Fruit fly (Drosophila melanogaster): ENCODE results near the gene CG18249.
A peak's percentile ranks its signal among the peaks of the same experiment; 100 is the strongest.

Gene CG18249

DNA sequence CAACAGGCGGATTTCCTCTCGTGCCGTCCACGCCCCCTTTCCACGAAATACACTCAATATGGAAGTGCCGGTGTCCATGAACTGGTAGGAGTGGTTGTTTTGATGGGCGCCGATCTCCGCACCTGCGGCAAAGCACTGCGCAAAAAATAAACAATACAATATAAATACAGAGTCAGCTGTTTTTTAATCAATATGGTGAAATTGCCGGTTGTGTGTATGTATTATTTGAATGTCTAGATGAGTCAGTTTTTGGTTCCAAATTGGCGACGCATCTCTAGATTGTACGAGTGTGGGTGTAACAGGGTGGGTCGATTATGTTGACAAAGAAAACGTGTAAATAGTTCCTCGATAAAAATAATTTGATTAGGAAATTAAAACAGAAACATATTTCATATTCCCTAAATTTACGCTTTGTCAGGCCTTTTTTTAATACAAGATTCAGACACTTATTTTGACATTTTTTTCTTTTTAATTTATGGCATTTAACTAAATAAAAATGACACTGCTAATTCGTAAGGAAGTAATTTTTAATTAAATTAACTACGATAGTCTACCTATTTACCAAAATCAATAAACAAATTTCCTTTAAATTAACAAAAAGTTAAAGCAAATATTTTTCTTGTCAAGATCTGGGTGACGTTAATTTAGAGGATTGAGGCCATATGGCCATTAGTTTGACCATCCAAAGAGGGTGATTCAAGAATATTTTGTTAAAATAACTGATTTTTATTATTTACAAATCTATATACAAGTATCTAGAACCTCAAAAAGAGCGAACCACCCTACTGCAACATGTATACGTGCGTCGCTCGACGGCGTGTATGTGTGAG, 19.7 kb downstream of the CG18249 start (continued):
- TF ChIP-seq CG1233 (GFP tag; optimal IDR thresholded peaks at IDR 0.05) (peak; percentile 93), CG11696 (GFP tag; IDR thresholded peaks at IDR 0.05) (peak; percentile 25; the same call in 1 of the 2 replicates), ash1 (GFP tag; optimal IDR thresholded peaks at IDR 0.05) (no peak), Atf6 (GFP tag; IDR thresholded peaks at IDR 0.05) (peak; percentile 82), Antp (GFP tag; optimal IDR thresholded peaks at IDR 0.05) (peak; percentile 14), Deaf1 (tag; optimal IDR thresholded peaks at IDR 0.05) (peak; percentile 73), Gug (GFP tag; IDR thresholded peaks at IDR 0.05) (peak; percentile 18; the same call in 2 of the 4 replicates), vnd (GFP tag; IDR thresholded peaks at IDR 0.05; ENCODE audit: partially characterized antibody) (no peak), CG3065 (GFP tag; optimal IDR thresholded peaks at IDR 0.05) (no peak), CG5180 (GFP tag; optimal IDR thresholded peaks at IDR 0.05) (peak; percentile 84), al (GFP tag; IDR thresholded peaks at IDR 0.05) (peak; percentile 66), Sin3A (optimal IDR thresholded peaks at IDR 0.05) (no peak), CG12391 (tag; optimal IDR thresholded peaks at IDR 0.05) (peak; percentile 94), trh (GFP tag; optimal IDR thresholded peaks at IDR 0.05) (peak; percentile 54), CG2129 (GFP tag; IDR thresholded peaks at IDR 0.05; ENCODE audit: partially characterized antibody) (no peak), CG13424 (tag; optimal IDR thresholded peaks at IDR 0.05) (peak; percentile 94), ems (GFP tag; optimal IDR thresholded peaks at IDR 0.05) (peak; percentile 52), Kr (GFP tag; optimal IDR thresholded peaks at IDR 0.05) (no peak), CG10321 (GFP tag; IDR thresholded peaks at IDR 0.05) (no peak), Awh (GFP tag; IDR thresholded peaks at IDR 0.05) (peak; percentile 48), CG3847 (GFP tag; IDR thresholded peaks at IDR 0.05) (peak; percentile 78; the same call in 1 of the 2 replicates), fd3F (GFP tag; optimal IDR thresholded peaks at IDR 0.05) (peak; percentile 83), CG15601 (tag; optimal IDR thresholded peaks at IDR 0.05) (peak; percentile 86), CoRest (tag; optimal IDR thresholded peaks at IDR 0.05) (peak; percentile 97), MTF-1 (GFP tag; optimal IDR thresholded peaks at IDR 0.05; ENCODE audit: borderline replicate concordance) (peak; percentile 65), CG12104 (GFP tag; optimal IDR thresholded peaks at IDR 0.05) (peak; percentile 96), dmrt99B (tag; optimal IDR thresholded peaks at IDR 0.05) (peak; percentile 92), Atf-2 (GFP tag; optimal IDR thresholded peaks at IDR 0.05) (peak; percentile 72), CG4617 (GFP tag; optimal IDR thresholded peaks at IDR 0.05; ENCODE audit: borderline replicate concordance) (no peak), CG7556 (GFP tag; optimal IDR thresholded peaks at IDR 0.05) (peak; percentile 98), sna (GFP tag; IDR thresholded peaks at IDR 0.05; ENCODE audit: partially characterized antibody) (no peak), tna (GFP tag; IDR thresholded peaks at IDR 0.05; ENCODE audit: partially characterized antibody) (no peak), Chrac-16 (GFP tag; optimal IDR thresholded peaks at IDR 0.05) (peak; percentile 78), ac (GFP tag; optimal IDR thresholded peaks at IDR 0.05) (peak; percentile 50), Med (GFP tag) (peak; percentile 88), pan (optimal IDR thresholded peaks at IDR 0.05) (no peak), pan (GFP tag; optimal IDR thresholded peaks at IDR 0.05 in 1 of 2, IDR thresholded peaks at IDR 0.05 in 1 of 2) (peak in 1 of 2 experiments; percentile 73), CG7271 (tag; optimal IDR thresholded peaks at IDR 0.05) (peak; percentile 6), lola (GFP tag; optimal IDR thresholded peaks at IDR 0.05) (peak in 1 of 3 experiments; percentile 95), Ets65A (GFP tag) (peak; percentile 78), tgo (GFP tag; IDR thresholded peaks at IDR 0.05) (peak; percentile 64), CG1792 (GFP tag; optimal IDR thresholded peaks at IDR 0.05) (no peak), BEAF-32 (GFP tag; optimal IDR thresholded peaks at IDR 0.05) (peak; percentile 1), shn (GFP tag; optimal IDR thresholded peaks at IDR 0.05) (peak; percentile 69), CG1602 (GFP tag; optimal IDR thresholded peaks at IDR 0.05) (peak; percentile 79), Mrtf (GFP tag; IDR thresholded peaks at IDR 0.05) (peak; percentile 51; the same call in 1 of the 3 replicates), Fer3 (tag; optimal IDR thresholded peaks at IDR 0.05) (peak; percentile 84), org-1 (GFP tag; optimal IDR thresholded peaks at IDR 0.05) (peak; percentile 90)
